Worm (Caenorhabditis elegans) whole organism, mixed stage, embryonic: ENCODE measurements around the gene Y69E1A.1.
"Not testable (repeated sequence)": the region's sequence is repeated elsewhere in the genome, so short reads cannot be mapped to it uniquely, and the experiment has no call there.

Source experiments
- M03D4.4 ChIP-seq: sonication (generic microtip); optimal IDR thresholded peaks from 2 replicates; lab custom pipeline; 2017; ENCODE audit warnings: mild to moderate bottlenecking, missing genetic modification characterization, missing compliant biosample characterization
- blmp-1 ChIP-seq: fragments of 150-350 bp; optimal IDR thresholded peaks from 2 replicates; lab custom pipeline; 2014; ENCODE audit warnings: missing biosample characterization, missing genetic modification characterization
- ceh-39 ChIP-seq: fragments of 150-350 bp; optimal IDR thresholded peaks from 2 replicates; lab custom pipeline; 2014; ENCODE audit warnings: missing biosample characterization, missing genetic modification characterization
- ceh-43 ChIP-seq: fragments of 200-800 bp; sonication (Bioruptor generic); optimal IDR thresholded peaks from 2 replicates; lab custom pipeline; 2018; ENCODE audit warnings: mild to moderate bottlenecking, missing genetic modification characterization, moderate library complexity, missing compliant biosample characterization
- ces-1 ChIP-seq: fragments of 150-350 bp; optimal IDR thresholded peaks from 2 replicates; lab custom pipeline; 2014; ENCODE audit warnings: missing biosample characterization, missing genetic modification reagents, missing genetic modification characterization
- cnd-1 ChIP-seq: fragments of 200-800 bp; sonication (Bioruptor generic); optimal IDR thresholded peaks from 2 replicates; lab custom pipeline; 2018; ENCODE audit warnings: mild to moderate bottlenecking, missing genetic modification characterization, missing compliant biosample characterization
- drap-1 ChIP-seq: fragments of 200-800 bp; sonication (Bioruptor generic); optimal IDR thresholded peaks from 3 replicates; lab custom pipeline; 2018; ENCODE audit warnings: mild to moderate bottlenecking, missing genetic modification characterization, missing compliant biosample characterization
- elt-1 ChIP-seq: sonication (generic microtip); optimal IDR thresholded peaks from 2 replicates; lab custom pipeline; 2017; ENCODE audit warnings: missing genetic modification characterization, mild to moderate bottlenecking, missing compliant biosample characterization, antibody characterized with exemption, moderate library complexity, borderline replicate concordance; ENCODE audit not compliant: insufficient read depth
- elt-3 ChIP-seq: fragments of 150-350 bp; optimal IDR thresholded peaks from 2 replicates; lab custom pipeline; 2014; ENCODE audit warnings: missing biosample characterization, missing genetic modification characterization
- flh-1 ChIP-seq: fragments of 200-800 bp; sonication (Bioruptor generic); optimal IDR thresholded peaks from 2 replicates; lab custom pipeline; 2018; ENCODE audit warnings: mild to moderate bottlenecking, missing genetic modification characterization, moderate library complexity, missing compliant biosample characterization
- ham-2 ChIP-seq: fragments of 200-800 bp; sonication (Bioruptor generic); optimal IDR thresholded peaks from 2 replicates; lab custom pipeline; 2018; ENCODE audit warnings: mild to moderate bottlenecking, missing genetic modification characterization, missing compliant biosample characterization
- hlh-1 ChIP-seq: fragments of 150-350 bp; optimal IDR thresholded peaks from 2 replicates; lab custom pipeline; 2014; ENCODE audit warnings: missing biosample characterization, missing genetic modification reagents, missing genetic modification characterization
- lin-13 ChIP-seq: fragments of 150-350 bp; optimal IDR thresholded peaks from 2 replicates; lab custom pipeline; 2014; ENCODE audit warnings: missing biosample characterization, missing genetic modification characterization
- lin-32 ChIP-seq: fragments of 200-800 bp; sonication (Bioruptor generic); optimal IDR thresholded peaks from 2 replicates; lab custom pipeline; 2018; ENCODE audit warnings: mild to moderate bottlenecking, missing genetic modification characterization, missing compliant biosample characterization
- lsy-2 ChIP-seq: fragments of 150-350 bp; optimal IDR thresholded peaks from 2 replicates; lab custom pipeline; 2014; ENCODE audit warnings: missing biosample characterization, missing genetic modification characterization
- mab-5 ChIP-seq: fragments of 150-350 bp; optimal IDR thresholded peaks from 2 replicates; lab custom pipeline; 2014; ENCODE audit warnings: missing biosample characterization, missing genetic modification characterization
- mep-1 ChIP-seq: fragments of 150-350 bp; optimal IDR thresholded peaks from 2 replicates; lab custom pipeline; 2017; ENCODE audit warnings: missing biosample characterization, missing genetic modification reagents, missing genetic modification characterization, inconsistent platforms
- mls-2 ChIP-seq: sonication (generic microtip); optimal IDR thresholded peaks from 2 replicates; lab custom pipeline; 2016; ENCODE audit warnings: mild to moderate bottlenecking, missing genetic modification characterization, moderate library complexity, missing compliant biosample characterization
- nhr-12 ChIP-seq: fragments of 150-350 bp; optimal IDR thresholded peaks from 2 replicates; lab custom pipeline; 2014; ENCODE audit warnings: missing biosample characterization, missing genetic modification characterization
- nhr-2 ChIP-seq: fragments of 150-350 bp; optimal IDR thresholded peaks from 2 replicates; lab custom pipeline; 2014; ENCODE audit warnings: missing biosample characterization, missing genetic modification characterization
- nhr-28 ChIP-seq: fragments of 150-350 bp; optimal IDR thresholded peaks from 2 replicates; lab custom pipeline; 2014; ENCODE audit warnings: missing biosample characterization, missing genetic modification characterization
- nhr-76 ChIP-seq: sonication (generic microtip); optimal IDR thresholded peaks from 2 replicates; lab custom pipeline; 2017; ENCODE audit warnings: missing biosample characterization, missing genetic modification characterization
- pha-4 ChIP-seq: fragments of 150-350 bp; optimal IDR thresholded peaks from 2 replicates; lab custom pipeline; 2018; ENCODE audit warnings: missing biosample characterization, missing genetic modification reagents, missing genetic modification characterization
- sem-2 ChIP-seq: fragments of 200-800 bp; sonication (Bioruptor generic); optimal IDR thresholded peaks from 2 replicates; lab custom pipeline; 2018; ENCODE audit warnings: mild to moderate bottlenecking, missing genetic modification characterization, missing compliant biosample characterization
- snpc-4 ChIP-seq: fragments of 150-350 bp; optimal IDR thresholded peaks from 2 replicates; lab custom pipeline; 2014; ENCODE audit warnings: missing biosample characterization, missing genetic modification characterization
- sptf-1 ChIP-seq: sonication (generic microtip); optimal IDR thresholded peaks from 2 replicates; lab custom pipeline; 2017; ENCODE audit warnings: mild to moderate bottlenecking, missing genetic modification characterization, moderate library complexity, missing compliant biosample characterization
- tbx-8 ChIP-seq: fragments of 200-800 bp; sonication (Bioruptor generic); optimal IDR thresholded peaks from 2 replicates; lab custom pipeline; 2018; ENCODE audit warnings: mild to moderate bottlenecking, missing genetic modification characterization, moderate library complexity, missing compliant biosample characterization
- unc-120 ChIP-seq: sonication (generic microtip); optimal IDR thresholded peaks from 2 replicates; lab custom pipeline; 2017; ENCODE audit warnings: missing genetic modification characterization, missing compliant biosample characterization; ENCODE audit not compliant: poor library complexity, severe bottlenecking
- unc-39 ChIP-seq: fragments of 150-350 bp; optimal IDR thresholded peaks from 2 replicates; lab custom pipeline; 2014; ENCODE audit warnings: missing biosample characterization, missing genetic modification characterization
- unc-62 ChIP-seq: fragments of 150-350 bp; optimal IDR thresholded peaks from 2 replicates; lab custom pipeline; 2014; ENCODE audit warnings: missing biosample characterization, missing genetic modification reagents, missing genetic modification characterization
- ztf-11 ChIP-seq: fragments of 150-350 bp; optimal IDR thresholded peaks from 2 replicates; lab custom pipeline; 2014; ENCODE audit warnings: missing biosample characterization, missing genetic modification characterization

The Y69E1A.1 gene

DNA sequence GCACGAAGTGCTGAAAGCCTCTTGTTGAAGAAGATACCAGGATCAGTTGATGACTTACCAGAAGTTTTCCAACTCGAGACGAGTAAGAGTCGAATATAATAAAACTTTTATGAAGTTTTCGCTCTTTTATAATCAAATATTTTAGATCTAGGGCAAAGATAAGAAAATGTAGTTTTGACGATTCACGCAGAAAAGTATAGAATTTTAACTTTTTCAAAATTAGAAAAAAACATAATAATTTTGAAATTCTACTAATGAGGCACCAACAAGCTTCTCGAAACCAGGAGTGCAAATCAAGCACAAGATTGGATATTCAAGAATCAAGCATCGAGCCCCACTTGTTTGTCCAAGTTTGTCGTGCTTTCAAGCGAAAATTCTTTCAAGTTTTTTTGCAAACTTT is at the start of gene Y69E1A.1:
Y69E1A.1 (minus strand) TSS at position 101 of the 400 bp plus-strand sequence.
- no peak for TF ChIP-seq mep-1 (tag; lab: Kevin White, UChicago)
- TF ChIP-seq unc-62 (GFP tag; lab: Kevin White, UChicago), result no peak
- no peak for TF ChIP-seq ces-1 (GFP tag; lab: Kevin White, UChicago)

DNA sequence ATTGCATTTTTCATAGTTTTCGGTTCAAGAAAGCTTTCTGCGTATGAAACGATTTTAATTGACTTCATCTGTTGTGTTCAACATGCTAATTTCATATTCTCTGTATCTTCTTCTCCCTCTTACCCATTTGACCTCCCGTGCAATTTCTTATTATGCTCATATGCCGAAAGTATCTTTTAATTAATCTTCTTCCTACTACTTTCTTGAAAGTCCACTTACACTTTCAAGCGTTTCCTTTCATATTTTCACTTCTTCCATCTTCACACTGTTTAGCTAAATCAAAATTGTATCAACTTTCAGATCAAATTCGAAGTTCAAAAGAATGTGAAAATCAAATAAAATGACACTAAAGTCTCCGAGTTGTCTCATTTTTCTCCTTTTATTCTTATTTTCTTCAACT is 42.0 kb upstream of the Y69E1A.1 start, which contains the start of gene F13H10.5:
F13H10.5 (plus strand) TSS at position 301 of the 400 bp plus-strand sequence.
- no peak for TF ChIP-seq nhr-76 (tag; lab: Kevin White, UChicago)
- TF ChIP-seq ztf-11, result no peak
- no peak for TF ChIP-seq pha-4 (tag; lab: Kevin White, UChicago)
- no peak for TF ChIP-seq ham-2 (GFP tag; lab: Kevin White, UChicago)
- no peak for TF ChIP-seq cnd-1 (tag; lab: Kevin White, UChicago)
- no peak for TF ChIP-seq drap-1
- no peak for TF ChIP-seq unc-62 (GFP tag; lab: Kevin White, UChicago)
- no peak for TF ChIP-seq M03D4.4 (tag; lab: Kevin White, UChicago)
- no peak for TF ChIP-seq flh-1 (GFP tag; lab: Kevin White, UChicago)
- TF ChIP-seq lsy-2 (tag; lab: Kevin White, UChicago), result no peak
- TF ChIP-seq sem-2, result no peak

DNA sequence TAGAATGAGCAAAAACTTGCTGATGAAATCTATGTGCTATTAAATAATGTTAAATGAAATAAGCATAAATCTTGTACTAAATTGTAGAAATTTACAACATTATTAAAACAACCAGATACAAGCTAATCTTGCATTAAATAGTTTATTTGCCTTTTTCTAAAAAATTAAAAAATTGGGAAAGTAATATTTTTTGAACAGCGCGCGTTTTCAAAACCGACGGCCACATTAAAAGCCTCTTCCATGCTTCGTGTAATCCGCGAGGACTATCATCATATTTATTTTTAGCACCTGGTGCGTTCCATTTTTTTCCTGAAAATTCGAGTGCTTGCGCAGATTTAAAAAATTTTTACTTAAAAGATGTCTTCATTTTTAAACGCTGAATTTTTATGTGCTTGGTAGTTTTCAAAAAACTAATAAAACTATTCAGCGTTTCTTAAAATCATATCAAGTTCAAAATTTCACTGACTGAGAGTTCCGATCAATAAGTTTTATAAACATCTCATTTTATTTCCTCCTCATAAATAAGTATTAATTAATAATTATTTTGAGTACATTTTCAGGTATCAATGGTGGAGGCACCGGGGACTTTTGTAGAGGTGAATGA is 38.7 kb upstream of the Y69E1A.1 start, which contains the start of gene Y43E12A.3:
Y43E12A.3 (plus strand) TSS at position 554 of the 604 bp plus-strand sequence.
- TF ChIP-seq nhr-12 (tag; lab: Kevin White, UChicago); ces-1 (GFP tag; lab: Kevin White, UChicago); nhr-28 (tag; lab: Kevin White, UChicago): not testable (repeated sequence)
- TF ChIP-seq, all 35 proteins: peak for 0; not testable (repeated sequence) for 35

DNA sequence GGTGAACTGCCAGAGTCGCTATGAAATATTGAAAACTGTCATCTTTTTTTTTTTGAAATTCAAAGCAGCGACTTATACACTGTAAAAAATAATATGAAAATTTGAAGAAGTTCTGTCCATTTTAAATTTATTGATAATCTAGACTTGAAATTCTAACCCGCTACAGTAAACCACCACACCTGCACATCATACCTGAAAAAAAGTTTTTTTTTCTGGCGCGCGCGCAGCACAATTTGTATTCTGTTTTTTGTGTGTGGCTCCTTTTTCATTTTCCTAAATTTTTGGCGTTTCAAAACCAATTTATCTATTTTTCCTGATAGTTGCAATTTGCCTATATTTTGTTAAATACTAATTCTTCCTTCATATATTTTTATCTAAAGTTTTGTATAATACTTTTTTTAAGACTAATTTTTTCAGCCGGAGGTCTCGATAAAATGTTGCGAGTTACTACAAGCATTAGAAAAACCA is 36.9 kb upstream of the Y69E1A.1 start, which contains the start of gene cyb-2.1:
cyb-2.1 (plus strand) TSS at position 418 of the 468 bp plus-strand sequence.
- TF ChIP-seq ceh-39 (tag; lab: Kevin White, UChicago), result no peak
- no peak for TF ChIP-seq mls-2
- no peak for TF ChIP-seq ces-1 (GFP tag; lab: Kevin White, UChicago)
- TF ChIP-seq ham-2 (GFP tag; lab: Kevin White, UChicago), result no peak
- no peak for TF ChIP-seq elt-3
- TF ChIP-seq ztf-11, result no peak
- TF ChIP-seq pha-4 (tag; lab: Kevin White, UChicago), result no peak

DNA sequence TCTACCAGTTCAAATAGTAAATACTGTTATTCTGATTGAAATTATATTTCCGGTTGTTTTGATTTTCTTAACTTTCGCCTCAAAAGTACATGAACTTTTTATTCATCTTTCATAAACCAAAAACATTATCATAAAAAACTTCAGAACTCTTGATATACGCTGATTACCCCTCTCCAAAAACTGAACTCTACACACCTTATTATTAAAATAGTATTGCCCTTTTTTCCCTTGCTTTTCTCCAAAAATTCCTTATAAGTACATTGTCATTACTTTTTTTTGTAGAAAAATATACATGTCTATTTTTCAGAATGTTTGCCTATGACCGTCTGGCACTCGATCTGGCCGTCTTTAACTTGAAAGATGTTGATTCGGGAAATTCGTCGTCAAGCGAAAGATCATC is 33.1 kb upstream of the Y69E1A.1 start, which contains the start of gene Y43E12A.2:
Y43E12A.2 (plus strand) TSS at position 301 of the 400 bp plus-strand sequence.
- no peak for TF ChIP-seq elt-1
- TF ChIP-seq ham-2 (GFP tag; lab: Kevin White, UChicago), result no peak
- TF ChIP-seq hlh-1, result no peak
- no peak for TF ChIP-seq blmp-1 (tag; lab: Kevin White, UChicago)
- TF ChIP-seq lin-32 (GFP tag; lab: Kevin White, UChicago), result no peak
- no peak for TF ChIP-seq sem-2
- no peak for TF ChIP-seq snpc-4
- TF ChIP-seq lsy-2 (tag; lab: Kevin White, UChicago), result no peak

DNA sequence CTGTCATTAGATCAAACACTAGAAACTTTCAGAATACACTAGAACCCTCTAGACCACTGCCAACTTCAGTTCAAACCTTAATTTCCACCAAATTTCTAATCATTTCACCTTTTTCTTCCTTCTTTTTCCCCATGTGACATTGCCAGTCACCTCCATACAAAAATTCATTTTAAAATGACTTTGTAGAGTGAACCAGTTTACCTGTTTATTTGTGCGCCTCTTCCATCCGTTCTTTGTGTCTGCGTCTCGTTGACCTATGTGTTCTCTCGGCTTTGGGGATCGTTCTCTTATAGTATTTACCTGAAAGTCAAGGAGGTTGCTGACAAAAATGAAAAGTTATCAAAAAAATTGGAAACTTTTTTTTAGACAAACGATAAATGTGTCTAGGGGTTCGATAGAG is 31.9 kb upstream of the Y69E1A.1 start:
- TF ChIP-seq nhr-76 (tag; lab: Kevin White, UChicago) (no peak), ces-1 (GFP tag; lab: Kevin White, UChicago) (no peak), lin-13 (tag; lab: Kevin White, UChicago) (no peak), mab-5 (tag; lab: Kevin White, UChicago) (no peak), hlh-1 (no peak), nhr-28 (tag; lab: Kevin White, UChicago) (no peak), nhr-2 (no peak), lsy-2 (tag; lab: Kevin White, UChicago) (no peak), flh-1 (GFP tag; lab: Kevin White, UChicago) (no peak), mls-2 (no peak), unc-39 (no peak), ceh-43 (no peak), tbx-8 (GFP tag; lab: Kevin White, UChicago) (no peak), sptf-1 (no peak), unc-120 (tag; lab: Kevin White, UChicago) (no peak), snpc-4 (no peak), ztf-11 (no peak), mep-1 (tag; lab: Kevin White, UChicago) (no peak)
